Worm (Caenorhabditis elegans) whole organism, L4 larva: ENCODE measurements around the gene cutl-5.

Experiments used
- F10B5.3 ChIP-seq: sonication (generic microtip); optimal IDR thresholded peaks from 2 replicates; lab custom pipeline; 2016; ENCODE audit warnings: mild to moderate bottlenecking, missing genetic modification characterization, missing compliant biosample characterization
- F26F4.8 ChIP-seq: fragments of 200-800 bp; sonication (Bioruptor generic); conservative IDR thresholded peaks from 2 replicates; pipeline ENCODE4 v1.3.6; 2022; ENCODE audit warnings: missing genetic modification characterization, missing compliant biosample characterization
- F44E2.7 ChIP-seq: fragments of 200-800 bp; sonication (Bioruptor generic); IDR thresholded peaks from 2 replicates; pipeline ENCODE4 v2.1.2; 2022; ENCODE audit warnings: missing genetic modification characterization, missing compliant biosample characterization
- F49E8.2 ChIP-seq: sonication (generic microtip); optimal IDR thresholded peaks from 2 replicates; lab custom pipeline; 2016; ENCODE audit warnings: missing compliant biosample characterization, mild to moderate bottlenecking, missing genetic modification characterization, borderline replicate concordance
- R02D3.7 ChIP-seq: fragments of 150-350 bp; sonication (generic microtip); optimal IDR thresholded peaks from 3 replicates; lab custom pipeline; 2014; ENCODE audit warnings: missing biosample characterization, missing genetic modification characterization
- Y105C5A.15 ChIP-seq: fragments of 200-800 bp; sonication (Bioruptor generic); IDR thresholded peaks from 2 replicates; pipeline ENCODE4 v1.3.6; 2022; ENCODE audit warnings: missing genetic modification characterization, missing compliant biosample characterization
- Y48G9A.11 ChIP-seq: fragments of 200-800 bp; sonication (Bioruptor generic); IDR thresholded peaks from 2 replicates; pipeline ENCODE4 v1.3.6; 2022; ENCODE audit warnings: missing genetic modification reagents, missing genetic modification characterization, missing compliant biosample characterization
- Y75B8A.6 ChIP-seq: fragments of 200-800 bp; sonication (Bioruptor generic); IDR thresholded peaks from 2 replicates; pipeline ENCODE4 v1.3.6; 2022; ENCODE audit warnings: missing genetic modification reagents, missing genetic modification characterization, missing compliant biosample characterization
- ZK337.2 ChIP-seq: fragments of 200-800 bp; sonication (Bioruptor generic); IDR thresholded peaks from 2 replicates; pipeline ENCODE4 v1.3.6; 2022; ENCODE audit warnings: missing genetic modification reagents, missing genetic modification characterization, missing compliant biosample characterization
- aly-2 ChIP-seq: sonication (generic microtip); optimal IDR thresholded peaks from 2 replicates; lab custom pipeline; 2018; ENCODE audit warnings: missing biosample characterization, missing genetic modification characterization
- attf-4 ChIP-seq: sonication (generic microtip); optimal IDR thresholded peaks from 3 replicates; lab custom pipeline; 2017; ENCODE audit warnings: missing biosample characterization, missing genetic modification characterization
- ceh-32 ChIP-seq: sonication (generic microtip); optimal IDR thresholded peaks from 2 replicates; lab custom pipeline; 2016; ENCODE audit warnings: mild to moderate bottlenecking, missing genetic modification characterization, missing compliant biosample characterization; ENCODE audit not compliant: poor library complexity
- ceh-44 ChIP-seq: fragments of 200-800 bp; sonication (Bioruptor generic); IDR thresholded peaks from 2 replicates; pipeline ENCODE4 v1.3.6; 2022; ENCODE audit warnings: missing genetic modification reagents, missing genetic modification characterization, missing compliant biosample characterization
- ces-1 ChIP-seq: fragments of 150-350 bp; sonication (generic microtip); optimal IDR thresholded peaks from 4 replicates; lab custom pipeline; 2014; ENCODE audit warnings: missing biosample characterization, missing genetic modification reagents, missing genetic modification characterization
- daf-8 ChIP-seq: fragments of 200-800 bp; sonication (Bioruptor generic); IDR thresholded peaks from 2 replicates; pipeline ENCODE4 v1.3.6; 2022; ENCODE audit warnings: missing genetic modification characterization, missing compliant biosample characterization
- dmd-6 ChIP-seq: fragments of 200-800 bp; sonication (Bioruptor generic); IDR thresholded peaks from 2 replicates; pipeline ENCODE4 v1.3.6; 2022; ENCODE audit warnings: missing genetic modification reagents, missing genetic modification characterization, missing compliant biosample characterization
- dmd-8 ChIP-seq: fragments of 200-800 bp; sonication (Bioruptor generic); IDR thresholded peaks from 2 replicates; pipeline ENCODE4 v1.3.6; 2022; ENCODE audit warnings: missing genetic modification characterization, missing compliant biosample characterization
- dpl-1 ChIP-seq: fragments of 150-350 bp; optimal IDR thresholded peaks from 2 replicates; lab custom pipeline; 2014; ENCODE audit warnings: missing biosample characterization, missing genetic modification reagents, missing genetic modification characterization
- egl-27 ChIP-seq: sonication (generic microtip); optimal IDR thresholded peaks from 3 replicates; lab custom pipeline; 2017; ENCODE audit warnings: missing biosample characterization, missing genetic modification reagents, missing genetic modification characterization
- egl-43 ChIP-seq: fragments of 200-800 bp; sonication (Bioruptor generic); IDR thresholded peaks from 2 replicates; pipeline ENCODE4 v1.3.6; 2022; ENCODE audit warnings: missing genetic modification reagents, missing genetic modification characterization, missing compliant biosample characterization
- gei-8 ChIP-seq: fragments of 200-800 bp; sonication (Bioruptor generic); optimal IDR thresholded peaks from 2 replicates; lab custom pipeline; 2018; ENCODE audit warnings: mild to moderate bottlenecking, missing genetic modification characterization, missing compliant biosample characterization
- hif-1 ChIP-seq, 2 experiments: sonication (generic microtip); optimal IDR thresholded peaks; 2 replicates each; lab custom pipeline; 2016 to 2017; ENCODE audit warnings: missing compliant biosample characterization in 2 of 2, missing genetic modification characterization in 2 of 2, missing genetic modification reagents in 2 of 2, missing genotype in 2 of 2, mild to moderate bottlenecking in 1 of 2
- hlh-11 ChIP-seq: fragments of 200-800 bp; sonication (Bioruptor generic); optimal IDR thresholded peaks from 2 replicates; lab custom pipeline; 2018; ENCODE audit warnings: mild to moderate bottlenecking, missing genetic modification characterization, missing compliant biosample characterization
- hlh-30 ChIP-seq: sonication (generic microtip); optimal IDR thresholded peaks from 2 replicates; lab custom pipeline; 2017; ENCODE audit warnings: antibody characterized with exemption, mild to moderate bottlenecking, missing genetic modification characterization, missing compliant biosample characterization; ENCODE audit not compliant: insufficient read depth
- jun-1 ChIP-seq: fragments of 150-350 bp; optimal IDR thresholded peaks from 2 replicates; lab custom pipeline; 2014; ENCODE audit warnings: missing biosample characterization, missing genetic modification reagents, missing genetic modification characterization
- lim-7 ChIP-seq: fragments of 200-800 bp; sonication (Bioruptor generic); IDR thresholded peaks from 2 replicates; pipeline ENCODE4 v1.3.6; 2022; ENCODE audit warnings: missing genetic modification characterization, missing compliant biosample characterization
- lin-13 ChIP-seq: fragments of 150-350 bp; optimal IDR thresholded peaks from 2 replicates; lab custom pipeline; 2014; ENCODE audit warnings: missing biosample characterization, missing genetic modification reagents, missing genetic modification characterization
- lin-15B ChIP-seq: fragments of 150-350 bp; sonication (generic microtip); optimal IDR thresholded peaks from 3 replicates; lab custom pipeline; 2014; ENCODE audit warnings: missing biosample characterization, missing genetic modification characterization
- lin-38 ChIP-seq: fragments of 200-800 bp; sonication (Bioruptor generic); IDR thresholded peaks from 2 replicates; pipeline ENCODE4 v1.3.6; 2022; ENCODE audit warnings: missing genetic modification reagents, missing genetic modification characterization, missing compliant biosample characterization
- lin-39 ChIP-seq: fragments of 150-350 bp; optimal IDR thresholded peaks from 2 replicates; lab custom pipeline; 2014; ENCODE audit warnings: missing biosample characterization, missing genetic modification reagents, missing genetic modification characterization
- lsy-2 ChIP-seq, 2 experiments: fragments of 150-350 bp in 1 of 2; sonication (generic microtip) in 1 of 2; optimal IDR thresholded peaks; 2 replicates each; lab custom pipeline; 2014 to 2017; ENCODE audit warnings: missing biosample characterization in 2 of 2, missing genetic modification characterization in 2 of 2
- mdl-1 ChIP-seq, 2 experiments: fragments of 150-350 bp in 1 of 2; sonication (generic microtip) in 1 of 2; optimal IDR thresholded peaks; 2 replicates each; lab custom pipeline; 2014 to 2017; ENCODE audit warnings: missing biosample characterization in 2 of 2, missing genetic modification characterization in 2 of 2
- mes-2 ChIP-seq: sonication (generic microtip); optimal IDR thresholded peaks from 2 replicates; lab custom pipeline; 2016; ENCODE audit warnings: missing genotype, mild to moderate bottlenecking, missing genetic modification characterization, missing compliant biosample characterization; ENCODE audit not compliant: poor library complexity, severe bottlenecking
- mxl-3 ChIP-seq: fragments of 200-800 bp; sonication (Bioruptor generic); optimal IDR thresholded peaks from 2 replicates; lab custom pipeline; 2018; ENCODE audit warnings: mild to moderate bottlenecking, missing genetic modification characterization, missing compliant biosample characterization
- nhr-102 ChIP-seq: sonication (generic microtip); optimal IDR thresholded peaks from 2 replicates; lab custom pipeline; 2016; ENCODE audit warnings: mild to moderate bottlenecking, missing genetic modification characterization, moderate library complexity, missing compliant biosample characterization
- nhr-11 ChIP-seq: fragments of 150-350 bp; optimal IDR thresholded peaks from 2 replicates; lab custom pipeline; 2014; ENCODE audit warnings: missing biosample characterization, missing genetic modification characterization
- nhr-111 ChIP-seq: fragments of 200-800 bp; sonication (Bioruptor generic); optimal IDR thresholded peaks from 2 replicates; lab custom pipeline; 2018; ENCODE audit warnings: mild to moderate bottlenecking, missing genetic modification characterization, missing compliant biosample characterization
- nhr-6 ChIP-seq: fragments of 150-350 bp; optimal IDR thresholded peaks from 2 replicates; lab custom pipeline; 2014; ENCODE audit warnings: missing biosample characterization, missing genetic modification characterization
- pqm-1 ChIP-seq: sonication (generic microtip); optimal IDR thresholded peaks from 2 replicates; lab custom pipeline; 2017; ENCODE audit warnings: missing biosample characterization, missing genetic modification characterization
- tra-1 ChIP-seq: fragments of 200-800 bp; sonication (Bioruptor generic); IDR thresholded peaks from 2 replicates; pipeline ENCODE4 v1.3.6; 2022; ENCODE audit warnings: missing genetic modification reagents, missing genetic modification characterization, missing compliant biosample characterization
- unc-130 ChIP-seq: sonication (generic microtip); optimal IDR thresholded peaks from 2 replicates; lab custom pipeline; 2016; ENCODE audit warnings: missing genetic modification reagents, missing genetic modification characterization, missing compliant biosample characterization
- unc-62 ChIP-seq, 3 experiments: fragments of 150-350 bp in 1 of 3; sonication (generic microtip); optimal IDR thresholded peaks in 2 of 3; peaks in 1 of 3; 1 replicate in 1 of 3; 2 replicates in 2 of 3; lab custom pipeline; 2014 to 2017; ENCODE audit warnings: missing biosample characterization in 3 of 3, missing genetic modification characterization in 3 of 3, missing genetic modification reagents in 3 of 3, missing genotype in 1 of 3
- zag-1 ChIP-seq: fragments of 150-350 bp; optimal IDR thresholded peaks from 2 replicates; lab custom pipeline; 2014; ENCODE audit warnings: missing biosample characterization, missing genetic modification characterization
- zip-11 ChIP-seq: fragments of 200-800 bp; sonication (Bioruptor generic); IDR thresholded peaks from 2 replicates; pipeline ENCODE4 v1.3.6; 2022; ENCODE audit warnings: missing genetic modification characterization, missing compliant biosample characterization
- zip-2 ChIP-seq: fragments of 150-350 bp; optimal IDR thresholded peaks from 2 replicates; lab custom pipeline; 2014; ENCODE audit warnings: missing biosample characterization, missing genetic modification characterization
- ztf-11 ChIP-seq: fragments of 150-350 bp; optimal IDR thresholded peaks from 2 replicates; lab custom pipeline; 2014; ENCODE audit warnings: missing biosample characterization, missing genetic modification characterization

cutl-5 gene

DNA sequence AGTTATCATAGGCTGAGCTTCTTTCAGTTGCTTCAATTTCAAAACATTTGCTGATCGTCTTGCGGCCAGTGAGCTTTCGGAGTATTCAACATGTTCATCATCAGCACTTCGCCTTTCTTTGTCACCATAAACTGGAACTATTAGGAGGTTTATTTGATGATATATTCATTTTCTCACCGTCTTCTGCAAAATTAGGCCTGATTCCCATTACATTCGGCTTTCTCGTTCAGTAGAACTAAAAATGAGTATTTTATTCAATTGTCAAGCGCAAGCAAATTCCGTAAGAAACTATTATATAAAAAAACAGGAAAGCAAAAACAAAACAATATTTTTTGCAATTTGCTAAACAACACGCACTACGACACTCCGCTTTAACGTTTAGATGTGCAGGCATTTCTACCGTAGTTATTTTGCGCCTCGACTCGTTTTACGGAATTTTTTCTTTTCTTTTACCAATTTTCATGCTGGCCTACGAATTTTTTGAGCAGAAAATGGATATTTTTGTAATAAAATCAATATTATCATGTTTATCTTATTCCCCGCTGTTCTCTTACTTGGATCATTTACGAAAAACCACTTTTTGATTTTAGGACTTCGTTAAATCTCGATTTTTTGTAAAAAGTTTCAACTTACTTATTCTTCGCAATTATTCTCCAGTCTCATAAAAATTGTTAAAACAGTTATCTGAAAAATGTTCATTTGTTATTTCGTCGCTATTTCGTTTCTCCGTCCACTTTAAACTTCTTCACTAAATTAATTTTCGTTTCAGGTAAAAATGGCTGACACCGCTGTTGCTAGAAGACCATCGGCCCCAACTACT lies 10.7 kb downstream of the cutl-5 start, which contains the start of the genes farl-11 and rpl-33 (continued):
- TF ChIP-seq mdl-1 (tag; optimal IDR thresholded peaks at IDR 0.05; lab: Kevin White, UChicago) (peak in 1 of 2 experiments; percentile 49), F26F4.8 (GFP tag; lab: Robert Waterston, UW) (no peak), ces-1 (GFP tag; lab: Kevin White, UChicago) (peak; percentile 29), pqm-1 (tag; lab: Kevin White, UChicago) (no peak), tra-1 (GFP tag; lab: Robert Waterston, UW) (no peak), lsy-2 (tag; optimal IDR thresholded peaks at IDR 0.05; lab: Kevin White, UChicago) (peak; percentile 95 to 99), unc-130 (GFP tag; lab: Kevin White, UChicago) (no peak), F49E8.2 (tag; lab: Kevin White, UChicago) (no peak), mes-2 (tag; lab: Kevin White, UChicago) (peak; percentile 89), Y75B8A.6 (GFP tag; lab: Robert Waterston, UW) (no peak), attf-4 (tag; lab: Kevin White, UChicago) (no peak), ZK337.2 (no peak), daf-8 (no peak), gei-8 (GFP tag; lab: Kevin White, UChicago) (no peak), zip-2 (tag; lab: Kevin White, UChicago) (no peak), nhr-111 (GFP tag; lab: Kevin White, UChicago) (no peak), hlh-11 (tag; lab: Kevin White, UChicago) (peak; percentile 54), F10B5.3 (tag; lab: Kevin White, UChicago) (no peak), jun-1 (tag; lab: Kevin White, UChicago) (peak; percentile 39), egl-43 (no peak), Y105C5A.15 (GFP tag; lab: Robert Waterston, UW) (no peak), nhr-102 (no peak), F44E2.7 (GFP tag; lab: Robert Waterston, UW) (no peak), dmd-6 (peak; percentile 29; the same call in 1 of the 2 replicates), lin-15B (tag; lab: Kevin White, UChicago) (peak; percentile 80), hlh-30 (tag; lab: Kevin White, UChicago) (peak; percentile 75), egl-27 (tag; lab: Kevin White, UChicago) (no peak), ceh-44 (GFP tag; lab: Robert Waterston, UW) (no peak), zip-11 (GFP tag; lab: Robert Waterston, UW) (no peak)

DNA sequence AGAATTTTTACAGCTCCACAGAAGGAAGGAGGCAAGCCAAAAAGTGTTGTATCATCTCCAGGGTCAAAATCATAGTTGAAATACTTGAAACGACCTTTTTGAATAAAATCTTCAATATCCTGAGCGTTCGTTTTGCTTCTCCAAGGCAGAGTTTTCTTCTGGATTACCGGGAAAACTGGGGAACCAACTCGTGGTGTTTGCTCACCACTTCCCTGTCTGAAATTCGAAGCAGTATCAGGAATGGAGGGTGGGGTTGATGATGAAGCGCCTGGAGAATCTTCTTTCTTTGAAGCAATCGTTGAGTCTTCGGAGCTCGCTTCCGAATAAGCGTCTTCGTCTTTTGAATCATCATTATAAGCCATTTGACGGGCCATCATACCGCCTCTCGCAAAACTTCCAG lies 12.6 kb downstream of the cutl-5 start:
- TF ChIP-seq F44E2.7 (GFP tag; lab: Robert Waterston, UW) (no peak), unc-62 (GFP tag; optimal IDR thresholded peaks at IDR 0.05 in 1 of 2; lab: Kevin White, UChicago) (peak in 1 of 2 experiments; percentile 93), unc-62 (tag; optimal IDR thresholded peaks at IDR 0.05; lab: Kevin White, UChicago) (no peak)

ce11 chrII:7102288-7102687 lies 13.4 kb downstream of the cutl-5 start:
- TF ChIP-seq dmd-8 (GFP tag; lab: Robert Waterston, UW) (no peak), R02D3.7 (no peak), nhr-11 (tag; lab: Kevin White, UChicago) (no peak), lin-39 (tag; lab: Kevin White, UChicago) (no peak), lin-13 (GFP tag; lab: Kevin White, UChicago) (no peak), dmd-6 (peak; percentile 41), mxl-3 (GFP tag; lab: Kevin White, UChicago) (no peak), nhr-6 (tag; lab: Kevin White, UChicago) (no peak), nhr-102 (no peak), Y48G9A.11 (GFP tag; lab: Robert Waterston, UW) (no peak), zag-1 (no peak), egl-27 (tag; lab: Kevin White, UChicago) (no peak), lsy-2 (tag; optimal IDR thresholded peaks at IDR 0.05; lab: Kevin White, UChicago) (peak in 1 of 2 experiments; percentile 47), lin-38 (GFP tag; lab: Robert Waterston, UW) (no peak; the same call in 1 of the 2 replicates), aly-2 (tag; lab: Kevin White, UChicago) (no peak), pqm-1 (tag; lab: Kevin White, UChicago) (no peak), dpl-1 (GFP tag; lab: Kevin White, UChicago) (no peak), lim-7 (GFP tag; lab: Robert Waterston, UW) (no peak), ztf-11 (tag; lab: Kevin White, UChicago) (no peak), hif-1 (tag; optimal IDR thresholded peaks at IDR 0.05; lab: Kevin White, UChicago) (peak in 1 of 2 experiments; percentile 99), mdl-1 (tag; optimal IDR thresholded peaks at IDR 0.05; lab: Kevin White, UChicago) (no peak), ceh-32 (tag; lab: Kevin White, UChicago) (no peak)
